Worm (Caenorhabditis elegans): Measurements from ENCODE around the gene eas-1.

eas-1 gene

ce11 chrII:4741527-4742187 is 1.4 kb downstream of the eas-1 start, which contains the start of gene acs-11:
acs-11 (plus strand) TSS chrII:4742137.
- TF ChIP-seq nhr-23 (tag; optimal IDR thresholded peaks at IDR 0.05), result peak; percentile 29
- TF ChIP-seq pqm-1 (tag; optimal IDR thresholded peaks at IDR 0.05), result peak; percentile 39
- peak; percentile 33 for TF ChIP-seq lsy-12 (tag; optimal IDR thresholded peaks at IDR 0.05)
- TF ChIP-seq jun-1 (tag; optimal IDR thresholded peaks at IDR 0.05), result peak; percentile 12
- TF ChIP-seq elt-2 (tag; optimal IDR thresholded peaks at IDR 0.05), result peak; percentile 62
- no peak for TF ChIP-seq nhr-11 (tag; optimal IDR thresholded peaks at IDR 0.05)
- no peak for TF ChIP-seq ceh-9 (tag; optimal IDR thresholded peaks at IDR 0.05)
- no peak for TF ChIP-seq lin-15B (tag; optimal IDR thresholded peaks at IDR 0.05)
- no peak for TF ChIP-seq ZK546.5 (tag; optimal IDR thresholded peaks at IDR 0.05)

ce11 chrII:4745281-4745680 is 5.1 kb downstream of the eas-1 start:
- TF ChIP-seq aly-2 (tag; optimal IDR thresholded peaks at IDR 0.05), result no peak
- peak in 2 of 3 experiments; percentile 24 to 78 for TF ChIP-seq elt-3 (tag; optimal IDR thresholded peaks at IDR 0.05)
- TF ChIP-seq nhr-23 (tag; optimal IDR thresholded peaks at IDR 0.05), result peak; percentile 92
- TF ChIP-seq nhr-11 (tag; optimal IDR thresholded peaks at IDR 0.05), result peak; percentile 84
- TF ChIP-seq fkh-10 (GFP tag; optimal IDR thresholded peaks at IDR 0.05), result no peak
- no peak for TF ChIP-seq ceh-82 (tag; optimal IDR thresholded peaks at IDR 0.05)
- TF ChIP-seq lin-39 (tag; optimal IDR thresholded peaks at IDR 0.05), result no peak
- peak; percentile 24 for TF ChIP-seq tbx-2 (tag; optimal IDR thresholded peaks at IDR 0.05)
- peak; percentile 88 for TF ChIP-seq nhr-25 (tag; optimal IDR thresholded peaks at IDR 0.05)
- no peak for TF ChIP-seq sea-2 (GFP tag; optimal IDR thresholded peaks at IDR 0.05)
- no peak for TF ChIP-seq ZK546.5 (tag; optimal IDR thresholded peaks at IDR 0.05)
- no peak for TF ChIP-seq fkh-2 (tag; optimal IDR thresholded peaks at IDR 0.05)
- no peak for TF ChIP-seq mdl-1 (tag; optimal IDR thresholded peaks at IDR 0.05)
- TF ChIP-seq nhr-43 (tag; optimal IDR thresholded peaks at IDR 0.05; ENCODE audit: poor library complexity, severe bottlenecking), result peak; percentile 95
- TF ChIP-seq unc-62 (GFP tag; optimal IDR thresholded peaks at IDR 0.05), result no peak
- no peak for TF ChIP-seq pha-4 (tag; optimal IDR thresholded peaks at IDR 0.05)
- no peak for TF ChIP-seq ztf-4 (tag; optimal IDR thresholded peaks at IDR 0.05)
- no peak for TF ChIP-seq nhr-76 (tag; optimal IDR thresholded peaks at IDR 0.05)
- no peak for TF ChIP-seq egl-27 (tag; optimal IDR thresholded peaks at IDR 0.05)
- TF ChIP-seq fos-1 (tag; optimal IDR thresholded peaks at IDR 0.05), result no peak
- no peak for TF ChIP-seq lin-15B (tag; optimal IDR thresholded peaks at IDR 0.05)
- TF ChIP-seq mml-1 (tag; optimal IDR thresholded peaks at IDR 0.05), result peak; percentile 34
- TF ChIP-seq nhr-12 (tag; optimal IDR thresholded peaks at IDR 0.05), result no peak
- TF ChIP-seq ceh-16 (tag; optimal IDR thresholded peaks at IDR 0.05), result no peak
- peak; percentile 3 for TF ChIP-seq nfya-1 (tag; optimal IDR thresholded peaks at IDR 0.05; ENCODE audit: insufficient read depth)
- no peak for TF ChIP-seq daf-12 (tag; optimal IDR thresholded peaks at IDR 0.05)
- no peak for TF ChIP-seq nhr-67 (tag; optimal IDR thresholded peaks at IDR 0.05)
- no peak for TF ChIP-seq eor-1 (tag; optimal IDR thresholded peaks at IDR 0.05)
- TF ChIP-seq elt-1 (tag; optimal IDR thresholded peaks at IDR 0.05), result no peak
- TF ChIP-seq lsy-12 (tag; optimal IDR thresholded peaks at IDR 0.05), result peak; percentile 52
- peak; percentile 1 for TF ChIP-seq elt-2 (tag; optimal IDR thresholded peaks at IDR 0.05)
- no peak for TF ChIP-seq snpc-4 (tag; optimal IDR thresholded peaks at IDR 0.05)
- no peak for TF ChIP-seq nhr-237 (tag; optimal IDR thresholded peaks at IDR 0.05)

- no peak for TF ChIP-seq ZK546.5 (tag; optimal IDR thresholded peaks at IDR 0.05)
- TF ChIP-seq aly-2 (tag; optimal IDR thresholded peaks at IDR 0.05), result no peak
- TF ChIP-seq jun-1 (tag; optimal IDR thresholded peaks at IDR 0.05), result no peak
- peak; percentile 27 for TF ChIP-seq mml-1 (tag; optimal IDR thresholded peaks at IDR 0.05)
- TF ChIP-seq fkh-10 (GFP tag; optimal IDR thresholded peaks at IDR 0.05), result no peak
- TF ChIP-seq elt-3 (tag; optimal IDR thresholded peaks at IDR 0.05), result no peak
- no peak for TF ChIP-seq lin-15B (tag; optimal IDR thresholded peaks at IDR 0.05)
- TF ChIP-seq daf-12 (tag; optimal IDR thresholded peaks at IDR 0.05), result no peak
- TF ChIP-seq unc-62 (GFP tag; optimal IDR thresholded peaks at IDR 0.05), result no peak
- no peak for TF ChIP-seq ztf-11 (tag; optimal IDR thresholded peaks at IDR 0.05)
- no peak for TF ChIP-seq lsy-12 (tag; optimal IDR thresholded peaks at IDR 0.05)
- TF ChIP-seq ama-1 (optimal IDR thresholded peaks at IDR 0.05), result no peak
- TF ChIP-seq nhr-43 (tag; optimal IDR thresholded peaks at IDR 0.05; ENCODE audit: poor library complexity, severe bottlenecking), result peak; percentile 16
- TF ChIP-seq nfya-1 (tag; optimal IDR thresholded peaks at IDR 0.05; ENCODE audit: insufficient read depth), result peak; percentile 51
- no peak for TF ChIP-seq hmg-11 (tag; optimal IDR thresholded peaks at IDR 0.05)
- no peak for TF ChIP-seq nhr-76 (tag; optimal IDR thresholded peaks at IDR 0.05)
- no peak for TF ChIP-seq pha-4 (tag; optimal IDR thresholded peaks at IDR 0.05)
- no peak for TF ChIP-seq pqm-1 (tag; optimal IDR thresholded peaks at IDR 0.05)
- TF ChIP-seq fos-1 (tag; optimal IDR thresholded peaks at IDR 0.05), result no peak
- TF ChIP-seq nhr-12 (tag; optimal IDR thresholded peaks at IDR 0.05), result no peak
- TF ChIP-seq ceh-9 (tag; optimal IDR thresholded peaks at IDR 0.05), result no peak
- no peak for TF ChIP-seq tbx-2 (tag; optimal IDR thresholded peaks at IDR 0.05)
- no peak for TF ChIP-seq elt-1 (tag; optimal IDR thresholded peaks at IDR 0.05)
- TF ChIP-seq egl-5 (tag; optimal IDR thresholded peaks at IDR 0.05), result no peak
- no peak for TF ChIP-seq skn-1 (tag; optimal IDR thresholded peaks at IDR 0.05)
- TF ChIP-seq nhr-77 (tag; optimal IDR thresholded peaks at IDR 0.05), result no peak
- TF ChIP-seq nhr-28 (tag; optimal IDR thresholded peaks at IDR 0.05), result no peak
- no peak for TF ChIP-seq nhr-23 (tag; optimal IDR thresholded peaks at IDR 0.05)
- TF ChIP-seq nhr-237 (tag; optimal IDR thresholded peaks at IDR 0.05), result no peak
- TF ChIP-seq fkh-2 (tag; optimal IDR thresholded peaks at IDR 0.05), result no peak
- no peak for TF ChIP-seq eor-1 (tag; optimal IDR thresholded peaks at IDR 0.05)
- TF ChIP-seq sea-2 (GFP tag; optimal IDR thresholded peaks at IDR 0.05), result no peak
- no peak for TF ChIP-seq nhr-67 (tag; optimal IDR thresholded peaks at IDR 0.05)
- TF ChIP-seq ztf-4 (tag; optimal IDR thresholded peaks at IDR 0.05), result no peak
- peak; percentile 56 for TF ChIP-seq nhr-25 (tag; optimal IDR thresholded peaks at IDR 0.05)
Observed at ce11 chrII:4747063-4747462, 6.9 kb downstream of the eas-1 start.
